Worm (Caenorhabditis elegans) whole organism, L3 larva: ENCODE measurements around the gene col-155.

Experiments
- ama-1 ChIP-seq: fragments of 150-350 bp; optimal IDR thresholded peaks from 2 replicates; lab custom pipeline; 2018
- ceh-9 ChIP-seq: sonication (generic microtip); optimal IDR thresholded peaks from 2 replicates; lab custom pipeline; 2018; ENCODE audit warnings: missing biosample characterization, missing genetic modification characterization

- TF ChIP-seq ama-1 (lab: Kevin White, UChicago) (no peak), ceh-9 (tag; lab: Kevin White, UChicago) (no peak)
Measured at ce11 chrV:11428728-11429127, 39.1 kb upstream of the col-155 start.
